Worm (Caenorhabditis elegans) whole organism, L3 larva: ENCODE data around the gene T28A8.5.

Source experiments
- R02D3.7 ChIP-seq: fragments of 150-350 bp; optimal IDR thresholded peaks from 2 replicates; lab custom pipeline; 2014; ENCODE audit warnings: missing biosample characterization, missing genetic modification characterization
- ZK546.5 ChIP-seq: sonication (generic microtip); optimal IDR thresholded peaks from 2 replicates; lab custom pipeline; 2017; ENCODE audit warnings: missing biosample characterization, missing genetic modification characterization
- aly-2 ChIP-seq: fragments of 150-350 bp; optimal IDR thresholded peaks from 2 replicates; lab custom pipeline; 2014; ENCODE audit warnings: missing biosample characterization, missing genetic modification characterization
- ama-1 ChIP-seq: fragments of 150-350 bp; optimal IDR thresholded peaks from 2 replicates; lab custom pipeline; 2018
- egl-27 ChIP-seq: sonication (generic microtip); optimal IDR thresholded peaks from 4 replicates; lab custom pipeline; 2017; ENCODE audit warnings: missing biosample characterization, missing genetic modification reagents, missing genetic modification characterization
- fkh-2 ChIP-seq: fragments of 150-350 bp; optimal IDR thresholded peaks from 2 replicates; lab custom pipeline; 2014; ENCODE audit warnings: missing biosample characterization, missing genetic modification reagents, missing genetic modification characterization
- fos-1 ChIP-seq: fragments of 150-350 bp; optimal IDR thresholded peaks from 2 replicates; lab custom pipeline; 2014; ENCODE audit warnings: missing biosample characterization, missing genetic modification characterization
- nfya-1 ChIP-seq: sonication (generic microtip); optimal IDR thresholded peaks from 2 replicates; lab custom pipeline; 2017; ENCODE audit warnings: missing genetic modification characterization, mild to moderate bottlenecking, missing compliant biosample characterization, antibody characterized with exemption, moderate library complexity; ENCODE audit not compliant: insufficient read depth
- nhr-12 ChIP-seq: fragments of 150-350 bp; optimal IDR thresholded peaks from 2 replicates; lab custom pipeline; 2014; ENCODE audit warnings: missing biosample characterization, missing genetic modification characterization
- nhr-76 ChIP-seq: fragments of 150-350 bp; sonication (generic microtip); optimal IDR thresholded peaks from 5 replicates; lab custom pipeline; 2014; ENCODE audit warnings: missing biosample characterization, missing genetic modification characterization
- pqm-1 ChIP-seq: fragments of 150-350 bp; optimal IDR thresholded peaks from 2 replicates; lab custom pipeline; 2017; ENCODE audit warnings: missing biosample characterization, missing genetic modification characterization, inconsistent platforms
- zag-1 ChIP-seq: fragments of 150-350 bp; optimal IDR thresholded peaks from 2 replicates; lab custom pipeline; 2014; ENCODE audit warnings: missing biosample characterization, missing genetic modification characterization
- ztf-4 ChIP-seq: fragments of 150-350 bp; optimal IDR thresholded peaks from 2 replicates; lab custom pipeline; 2014; ENCODE audit warnings: missing biosample characterization, missing genetic modification characterization

ce11 chrIII:13530838-13531237, 29.4 kb downstream of the T28A8.5 start:
- TF ChIP-seq nfya-1 (no peak), nhr-12 (tag; lab: Kevin White, UChicago) (no peak), pqm-1 (no peak), egl-27 (no peak), aly-2 (tag; lab: Kevin White, UChicago) (no peak), nhr-76 (tag; lab: Kevin White, UChicago) (no peak), ama-1 (no peak), R02D3.7 (tag; lab: Kevin White, UChicago) (no peak), fos-1 (tag; lab: Kevin White, UChicago) (no peak), zag-1 (no peak), ztf-4 (tag; lab: Kevin White, UChicago) (no peak), ZK546.5 (no peak), fkh-2 (tag; lab: Kevin White, UChicago) (no peak)
